Worm (Caenorhabditis elegans) whole organism, mixed stage, embryonic: Measurements from ENCODE around the gene M03A1.8.

Experiments used
- blmp-1 ChIP-seq: fragments of 150-350 bp; optimal IDR thresholded peaks from 2 replicates; lab custom pipeline; 2014; ENCODE audit warnings: missing biosample characterization, missing genetic modification characterization
- cnd-1 ChIP-seq: fragments of 200-800 bp; sonication (Bioruptor generic); optimal IDR thresholded peaks from 2 replicates; lab custom pipeline; 2018; ENCODE audit warnings: mild to moderate bottlenecking, missing genetic modification characterization, missing compliant biosample characterization
- lin-13 ChIP-seq: fragments of 150-350 bp; optimal IDR thresholded peaks from 2 replicates; lab custom pipeline; 2014; ENCODE audit warnings: missing biosample characterization, missing genetic modification characterization
- mab-5 ChIP-seq: fragments of 150-350 bp; optimal IDR thresholded peaks from 2 replicates; lab custom pipeline; 2014; ENCODE audit warnings: missing biosample characterization, missing genetic modification characterization
- nhr-28 ChIP-seq: fragments of 150-350 bp; optimal IDR thresholded peaks from 2 replicates; lab custom pipeline; 2014; ENCODE audit warnings: missing biosample characterization, missing genetic modification characterization
- nhr-76 ChIP-seq: sonication (generic microtip); optimal IDR thresholded peaks from 2 replicates; lab custom pipeline; 2017; ENCODE audit warnings: missing biosample characterization, missing genetic modification characterization
- pha-4 ChIP-seq: fragments of 150-350 bp; optimal IDR thresholded peaks from 2 replicates; lab custom pipeline; 2018; ENCODE audit warnings: missing biosample characterization, missing genetic modification reagents, missing genetic modification characterization
- sem-2 ChIP-seq: fragments of 200-800 bp; sonication (Bioruptor generic); optimal IDR thresholded peaks from 2 replicates; lab custom pipeline; 2018; ENCODE audit warnings: mild to moderate bottlenecking, missing genetic modification characterization, missing compliant biosample characterization
- unc-62 ChIP-seq: fragments of 150-350 bp; optimal IDR thresholded peaks from 2 replicates; lab custom pipeline; 2014; ENCODE audit warnings: missing biosample characterization, missing genetic modification reagents, missing genetic modification characterization

DNA sequence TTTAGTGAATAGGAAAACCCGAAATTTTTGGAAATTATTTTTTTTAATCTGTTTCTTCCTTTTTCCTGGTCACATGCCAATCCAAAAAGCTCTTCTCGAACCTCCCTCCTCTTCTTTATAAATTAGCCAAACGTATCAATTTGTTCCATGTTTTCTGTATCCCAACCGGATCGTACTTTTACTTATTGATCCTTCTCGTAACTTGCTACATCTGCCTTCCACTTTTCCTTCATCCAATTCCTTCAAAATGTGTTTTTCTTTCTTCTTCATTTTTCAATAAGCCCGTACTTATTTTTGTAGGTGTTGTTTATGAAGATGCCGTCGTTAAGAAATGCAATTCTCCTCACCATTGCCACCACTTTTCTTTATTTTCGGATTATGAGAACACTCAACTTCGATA lies 48.2 kb upstream of the M03A1.8 start, which contains the start of gene cyp-23A1:
- TF ChIP-seq lin-13 (tag; lab: Kevin White, UChicago): no peak
- no peak for TF ChIP-seq mab-5 (tag; lab: Kevin White, UChicago)
- TF ChIP-seq cnd-1: no peak
- no peak for TF ChIP-seq nhr-28 (tag; lab: Kevin White, UChicago)
- TF ChIP-seq sem-2 (GFP tag; lab: Kevin White, UChicago): no peak
- no peak for TF ChIP-seq blmp-1 (tag; lab: Kevin White, UChicago)
- TF ChIP-seq unc-62 (GFP tag; lab: Kevin White, UChicago): no peak
- no peak for TF ChIP-seq nhr-76 (tag; lab: Kevin White, UChicago)
- no peak for TF ChIP-seq pha-4 (tag; lab: Kevin White, UChicago)
